Fruit fly (Drosophila melanogaster): ENCODE results near the gene erm.

The erm gene

DNA sequence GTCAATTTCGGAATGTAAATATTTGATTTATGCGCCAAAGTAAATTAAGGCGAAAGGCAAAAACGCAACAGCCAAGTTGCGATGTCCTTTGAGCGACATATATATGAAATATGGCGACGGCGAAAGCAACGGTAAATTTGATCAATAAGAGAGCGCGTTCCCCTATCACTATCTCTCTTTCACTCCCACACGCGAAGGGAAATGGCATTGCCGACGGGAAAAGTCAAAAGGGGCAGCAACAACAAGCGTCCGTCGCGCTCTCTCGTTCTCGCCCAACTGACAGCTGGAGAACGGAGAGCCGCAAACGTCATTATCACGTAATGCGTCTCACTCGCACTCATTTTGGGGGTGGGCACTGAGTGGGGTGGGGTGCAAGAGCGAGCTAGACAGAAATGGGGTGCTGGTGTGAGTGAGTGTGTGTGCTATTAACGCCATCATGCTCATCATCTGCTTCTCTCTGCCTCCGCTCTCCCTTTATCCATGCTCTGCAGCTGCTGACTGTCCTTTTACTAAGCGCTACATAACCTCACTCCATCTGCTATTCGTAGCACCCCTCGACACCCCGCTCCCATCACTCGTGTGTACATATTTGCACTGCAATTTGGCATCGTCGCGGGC is at the start of gene erm:
Gene erm (minus strand): TSS at position 51 of the 618 bp plus-strand sequence.
- TF ChIP-seq noc (tag; optimal IDR thresholded peaks at IDR 0.05) = no peak

DNA sequence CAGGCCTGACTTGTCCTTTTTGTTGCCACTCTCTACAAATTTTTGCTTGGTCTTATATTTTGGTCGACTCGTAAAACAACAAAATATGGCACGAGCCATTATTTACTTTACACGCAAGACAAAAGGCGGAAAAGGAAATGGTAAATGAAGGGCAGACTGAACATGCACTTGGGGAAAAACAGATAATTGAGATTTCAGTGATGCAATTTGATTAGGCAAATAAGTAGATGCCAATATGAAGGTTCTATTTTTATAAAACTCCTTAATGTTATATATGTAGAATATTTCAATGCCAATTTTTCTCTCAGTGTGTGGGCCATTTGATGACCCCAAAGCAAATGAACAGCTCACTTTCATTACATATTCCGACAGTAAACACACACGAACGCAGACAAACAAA is 45.0 kb upstream of the erm start:
- TF ChIP-seq noc (tag; optimal IDR thresholded peaks at IDR 0.05) = no peak

DNA sequence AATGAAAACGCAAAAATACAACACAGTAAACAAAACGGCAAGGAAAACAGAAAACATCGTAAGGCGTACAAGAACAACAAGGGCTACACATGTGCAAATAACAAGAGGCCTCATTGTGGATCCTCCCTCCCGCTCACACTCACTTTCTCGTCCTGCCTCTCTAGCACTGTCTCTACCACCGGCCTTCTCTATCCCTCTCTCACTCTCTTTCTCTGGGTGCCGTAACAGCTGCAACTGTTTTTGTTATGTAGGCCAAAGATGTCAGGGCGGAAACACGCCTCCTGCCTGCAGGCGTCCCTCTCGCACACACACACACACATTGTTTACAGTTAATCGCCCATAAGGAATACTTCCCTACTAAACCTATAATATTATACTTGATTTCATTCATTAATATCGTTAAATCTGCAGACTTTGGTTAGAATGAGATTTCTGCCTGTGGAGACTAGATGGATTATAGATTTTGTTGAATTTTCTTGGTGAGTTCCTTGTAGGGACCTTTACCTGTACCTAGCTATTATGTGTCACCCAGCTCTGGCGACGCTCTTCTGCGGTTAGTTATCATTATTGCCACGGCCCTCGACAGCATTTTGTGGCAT is 43.8 kb upstream of the erm start:
- TF ChIP-seq noc (tag; optimal IDR thresholded peaks at IDR 0.05) = no peak

DNA sequence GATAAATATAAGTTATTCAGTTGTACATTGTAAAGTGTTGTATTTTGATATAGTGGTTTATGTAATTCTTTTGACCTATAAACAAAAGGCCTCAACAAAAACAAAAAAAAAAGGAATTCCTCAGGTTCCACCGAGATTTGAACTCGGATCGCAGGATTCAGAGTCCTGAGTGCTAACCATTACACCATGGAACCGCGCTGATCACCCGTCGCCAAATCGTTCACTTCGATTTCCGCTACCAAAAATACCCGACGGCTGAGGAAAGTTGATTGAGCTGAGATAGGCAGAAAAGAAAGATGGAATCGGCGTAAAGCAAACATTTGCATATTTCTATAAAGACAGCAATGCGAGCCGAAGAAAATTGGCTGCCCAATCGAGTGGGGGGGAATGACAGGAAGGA is 42.9 kb upstream of the erm start:
- no peak for TF ChIP-seq noc (tag; optimal IDR thresholded peaks at IDR 0.05)

DNA sequence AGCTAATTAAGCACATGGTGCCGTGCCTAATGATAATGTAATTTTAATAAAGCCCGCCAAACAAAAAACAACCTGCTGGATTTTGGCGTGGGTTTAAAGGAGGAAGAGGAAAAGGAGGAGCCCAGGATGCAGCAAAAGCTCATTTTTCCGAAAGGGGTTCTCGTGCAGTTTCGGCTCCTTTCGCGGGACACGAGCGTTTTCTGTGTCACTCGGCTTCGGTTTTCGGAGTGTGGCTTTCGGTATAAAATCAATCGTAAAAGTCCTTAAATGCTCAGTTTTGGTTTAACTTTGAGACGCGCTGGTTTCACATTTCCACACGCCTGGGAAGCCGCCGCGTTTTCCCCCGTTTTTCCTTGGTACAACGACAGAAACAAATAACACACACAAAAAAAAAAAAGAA is 41.3 kb upstream of the erm start:
- TF ChIP-seq noc (tag; optimal IDR thresholded peaks at IDR 0.05) = no peak

DNA sequence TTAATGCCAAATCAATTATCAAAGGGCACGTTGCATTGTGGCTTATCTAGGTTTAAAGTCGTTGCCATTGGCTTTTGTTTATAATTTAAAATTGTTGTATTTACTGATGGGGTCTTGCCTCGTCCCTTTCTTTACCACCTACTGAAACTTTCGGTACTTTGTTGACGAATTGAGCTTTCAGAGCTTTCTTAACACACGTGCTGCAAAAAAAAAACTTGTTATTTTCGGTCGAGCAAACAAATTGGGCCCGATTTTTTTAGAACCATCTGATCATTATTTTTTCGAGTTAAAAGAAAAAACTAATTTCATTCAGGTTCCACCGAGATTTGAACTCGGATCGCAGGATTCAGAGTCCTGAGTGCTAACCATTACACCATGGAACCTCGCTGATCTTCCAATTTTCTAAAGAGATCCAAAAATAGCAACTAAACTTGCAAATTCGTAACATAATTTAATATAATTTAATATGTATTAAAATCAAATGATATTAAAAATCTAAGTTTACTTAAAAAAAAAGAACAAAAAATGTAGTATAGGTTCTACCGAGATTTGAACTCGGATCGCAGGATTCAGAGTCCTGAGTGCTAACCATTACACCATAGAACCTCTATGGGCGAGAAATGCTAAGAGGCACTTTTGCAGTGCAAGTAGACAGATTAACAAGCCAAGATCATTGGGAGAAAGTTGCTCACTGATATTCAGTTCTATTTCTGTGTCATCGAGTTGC is 40.3 kb upstream of the erm start:
- peak; percentile 19 for TF ChIP-seq noc (tag; optimal IDR thresholded peaks at IDR 0.05)

DNA sequence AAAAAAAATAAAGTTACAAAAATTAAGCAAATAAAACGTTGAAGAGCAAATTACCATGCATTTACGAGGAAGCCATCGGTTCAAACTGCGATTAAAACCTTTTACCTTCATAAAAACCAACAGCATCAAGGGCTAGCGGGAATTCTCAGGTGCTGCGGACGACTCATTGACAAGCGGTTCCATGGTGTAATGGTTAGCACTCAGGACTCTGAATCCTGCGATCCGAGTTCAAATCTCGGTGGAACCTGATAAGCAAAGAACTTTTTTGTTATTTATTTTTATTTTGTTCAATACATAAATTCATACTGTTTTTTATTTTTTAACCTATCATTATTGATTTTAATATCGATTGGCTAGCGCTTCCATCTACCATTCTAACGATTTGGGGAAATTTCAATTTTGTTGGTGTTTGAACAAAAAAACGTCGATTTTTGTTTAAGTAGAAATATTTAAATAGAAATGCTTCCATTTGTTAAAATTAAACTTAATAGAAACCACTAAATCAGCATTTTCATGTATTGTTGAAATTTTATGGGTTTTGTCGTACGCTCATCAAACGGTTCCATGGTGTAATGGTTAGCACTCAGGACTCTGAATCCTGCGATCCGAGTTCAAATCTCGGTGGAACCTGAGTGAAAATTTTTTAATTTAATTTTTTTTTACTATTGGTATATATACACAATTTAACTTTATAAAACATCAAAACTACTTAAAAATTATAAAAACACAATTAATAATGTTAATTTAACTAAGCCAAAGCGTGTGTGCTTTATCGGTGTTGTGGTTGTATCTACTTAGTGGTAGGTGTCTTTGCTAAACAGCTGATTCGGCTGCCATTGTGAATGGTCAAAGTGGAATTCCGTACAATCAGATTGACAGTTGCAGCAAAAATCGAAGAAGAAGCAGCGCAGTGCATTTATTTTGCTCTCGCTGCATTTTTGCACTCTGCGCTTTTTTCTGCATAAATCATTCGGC is 39.1 kb upstream of the erm start, which contains the start of gene CG4238:
Gene CG4238 (plus strand): TSS at position 880 of the 975 bp plus-strand sequence.
- TF ChIP-seq noc (tag; optimal IDR thresholded peaks at IDR 0.05) = no peak

DNA sequence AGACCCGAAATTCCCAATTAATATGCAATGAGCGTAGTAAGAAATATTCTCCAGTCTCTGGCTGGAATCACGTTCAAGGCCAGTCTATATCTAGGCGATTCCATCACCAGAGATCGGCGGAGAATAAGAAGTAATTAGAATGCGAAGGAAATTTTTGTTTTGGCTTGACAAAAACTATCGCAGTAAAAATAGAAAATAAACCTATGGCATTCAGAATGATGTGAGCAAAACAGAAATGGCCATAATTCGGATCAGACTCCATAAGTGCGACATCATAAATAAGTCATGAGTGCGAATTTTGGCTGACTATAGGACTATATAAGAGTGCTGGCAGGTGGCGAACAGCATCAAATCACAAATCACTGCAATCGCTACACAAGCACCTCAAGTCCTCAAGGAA is 38.0 kb upstream of the erm start, which contains the start of gene Nplp4:
Gene Nplp4 (plus strand): TSS at position 301 of the 400 bp plus-strand sequence.
- TF ChIP-seq noc (tag; optimal IDR thresholded peaks at IDR 0.05) = no peak

DNA sequence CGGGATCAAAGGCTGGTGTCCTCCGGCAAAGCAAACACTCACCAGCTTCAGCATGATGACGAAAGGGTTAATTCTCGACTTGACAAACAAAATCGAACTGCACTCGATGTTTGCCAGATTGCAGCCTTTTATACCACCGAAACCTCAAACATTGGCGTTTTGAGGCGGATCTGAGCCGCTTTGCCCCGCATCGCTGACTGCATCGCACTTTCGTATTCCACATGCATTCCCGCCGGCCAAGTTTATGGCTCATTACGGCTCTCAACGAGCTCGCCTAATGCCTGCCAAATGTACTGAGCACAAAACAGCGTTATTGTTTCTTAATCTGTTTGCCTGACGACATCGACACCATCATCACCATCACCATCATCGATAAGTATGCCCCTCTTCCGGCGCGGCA is 36.9 kb upstream of the erm start, which contains the start of gene CG15353:
Gene CG15353 (minus strand): TSS at position 101 of the 400 bp plus-strand sequence.
- no peak for TF ChIP-seq noc (tag; optimal IDR thresholded peaks at IDR 0.05)

DNA sequence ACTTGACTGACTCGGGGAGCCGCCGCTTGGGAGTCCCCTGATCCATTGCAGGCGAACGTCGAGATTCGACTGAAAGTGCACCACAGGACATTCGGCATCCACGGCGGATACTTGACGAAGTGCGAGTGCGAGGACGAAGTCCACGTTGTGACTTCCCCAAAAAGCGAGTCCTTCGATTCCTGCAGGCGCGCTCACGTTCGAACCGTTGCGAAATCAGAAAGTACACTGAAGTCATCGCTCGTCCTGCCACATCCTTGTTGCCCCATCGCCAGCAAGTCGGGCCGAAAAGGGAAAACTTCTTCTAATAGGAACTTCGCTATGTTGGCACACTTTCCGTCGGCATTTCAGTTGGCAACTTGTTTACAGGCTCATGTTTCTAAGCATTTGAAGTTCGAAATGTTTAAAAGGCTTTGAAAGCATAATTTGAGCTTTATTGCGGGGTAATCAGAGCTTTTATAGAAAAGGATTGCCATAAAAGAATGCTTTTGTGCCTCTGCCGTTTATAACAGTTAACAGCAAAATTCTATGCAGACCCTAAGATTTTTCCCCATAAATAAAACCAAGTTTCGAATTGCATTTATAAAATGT is 36.0 kb upstream of the erm start, which contains the start of gene CG33543:
Gene CG33543 (minus strand): TSS at position 232 of the 588 bp plus-strand sequence.
- TF ChIP-seq noc (tag; optimal IDR thresholded peaks at IDR 0.05) = no peak

DNA sequence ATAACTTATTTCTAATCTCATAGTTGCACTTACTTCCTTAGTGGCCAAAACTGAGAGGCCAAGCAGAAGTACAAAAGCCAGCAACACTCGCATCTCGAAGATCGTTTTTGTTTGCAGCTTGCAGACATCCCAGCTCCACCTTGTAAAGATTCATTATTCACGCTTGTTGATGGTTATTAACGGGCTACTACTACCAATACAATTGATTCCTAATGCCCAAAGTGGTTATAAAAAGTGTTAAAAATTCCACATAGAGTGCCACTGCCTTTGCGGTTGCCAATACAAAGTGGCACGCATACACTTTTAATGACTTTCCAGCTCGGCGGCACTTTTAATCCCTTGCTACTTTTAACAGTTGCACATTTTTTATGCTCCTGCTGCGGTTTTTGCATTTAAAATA is 21.9 kb upstream of the erm start, which contains the start of gene Obp22a:
Gene Obp22a (minus strand): TSS at position 101 of the 400 bp plus-strand sequence.
- TF ChIP-seq noc (tag; optimal IDR thresholded peaks at IDR 0.05) = no peak

DNA sequence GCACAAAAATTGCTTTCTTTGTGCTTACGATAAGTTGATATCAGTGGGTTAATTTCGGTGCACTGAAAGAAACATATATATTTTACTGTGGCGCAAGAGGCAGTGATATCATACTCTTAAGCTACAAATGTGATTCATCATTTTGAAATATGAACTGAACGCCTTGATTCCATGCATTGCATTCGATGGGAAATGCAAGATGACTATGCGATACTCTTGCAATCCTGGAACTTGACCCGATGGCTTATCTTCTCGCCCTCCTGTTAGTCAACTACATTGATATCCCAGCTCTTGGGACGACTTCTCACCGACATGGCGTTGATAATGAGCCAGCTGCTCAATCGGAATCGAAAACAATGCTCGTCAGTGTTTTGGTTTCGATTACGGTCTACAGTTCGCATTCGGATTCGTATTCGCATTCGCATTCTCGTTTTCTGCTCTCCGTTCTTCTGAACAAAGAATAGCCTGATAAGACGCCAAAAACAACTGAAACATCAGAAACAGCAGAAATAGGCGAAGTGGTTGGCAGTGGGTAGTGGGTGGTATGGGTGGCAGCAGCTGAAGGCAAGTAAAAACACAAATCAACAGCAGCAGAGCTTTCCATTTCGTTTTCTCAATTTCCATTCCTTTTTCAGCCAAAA is 19.2 kb upstream of the erm start:
- peak; percentile 28 for TF ChIP-seq noc (tag; optimal IDR thresholded peaks at IDR 0.05)

DNA sequence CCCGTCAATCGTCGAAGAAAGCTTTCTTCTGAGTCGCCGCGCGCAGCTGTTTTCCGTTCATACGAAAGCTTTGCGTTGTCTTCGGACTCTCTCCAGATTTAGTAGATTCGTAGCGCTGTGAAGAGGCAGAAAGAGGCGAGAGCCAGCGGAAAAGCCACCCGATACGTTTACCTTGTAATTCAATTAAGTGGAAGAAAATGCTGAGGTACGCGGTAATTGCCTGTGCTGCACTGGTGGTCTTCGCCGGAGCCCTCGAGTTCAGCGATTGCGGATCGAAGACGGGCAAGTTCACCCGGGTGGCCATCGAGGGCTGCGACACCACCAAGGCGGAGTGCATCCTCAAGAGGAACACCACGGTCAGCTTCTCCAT is 18.0 kb upstream of the erm start, which contains the start of gene Npc2a:
Gene Npc2a (plus strand): TSS at position 99 of the 370 bp plus-strand sequence.
- no peak for TF ChIP-seq noc (tag; optimal IDR thresholded peaks at IDR 0.05)

DNA sequence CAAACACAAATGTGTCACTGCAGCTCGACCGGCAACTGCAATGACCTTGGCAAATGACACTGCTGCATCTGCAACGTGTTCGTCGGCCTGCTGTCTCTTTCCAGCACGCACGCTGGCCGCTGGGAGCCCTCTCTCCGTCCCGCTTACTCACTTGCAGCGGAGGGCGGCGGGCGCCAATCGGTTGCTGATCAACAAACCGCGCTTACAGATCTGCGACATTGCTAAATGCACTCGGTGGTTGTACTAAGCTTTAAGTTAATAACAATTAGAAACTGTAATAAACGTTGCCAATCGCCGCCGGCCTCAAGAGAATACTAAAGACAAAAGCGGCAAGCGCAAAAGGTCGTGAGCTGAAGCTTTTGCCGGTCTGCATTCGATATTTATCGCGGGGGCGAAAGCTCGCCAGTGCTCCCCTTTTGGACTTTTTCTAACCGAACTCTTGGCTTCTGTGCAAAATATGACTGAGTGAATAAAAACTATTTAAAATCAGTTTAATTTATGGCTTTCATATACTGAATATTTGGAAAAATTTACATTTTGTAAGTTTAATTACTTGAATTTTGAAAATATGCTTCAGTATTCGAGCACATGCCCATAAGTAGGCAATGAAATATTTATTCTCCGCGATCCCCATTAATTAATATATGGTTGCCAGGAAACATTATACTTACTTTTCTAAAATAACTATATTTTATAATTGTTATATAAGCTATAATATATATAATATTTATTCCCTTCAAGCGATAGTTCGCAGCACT is 17.5 kb upstream of the erm start, which contains the start of gene Got2:
Gene Got2 (minus strand): TSS at position 325 of the 758 bp plus-strand sequence.
- TF ChIP-seq noc (tag; optimal IDR thresholded peaks at IDR 0.05) = no peak
